Worm (Caenorhabditis elegans): ENCODE results near the gene F49F1.17.

DNA sequence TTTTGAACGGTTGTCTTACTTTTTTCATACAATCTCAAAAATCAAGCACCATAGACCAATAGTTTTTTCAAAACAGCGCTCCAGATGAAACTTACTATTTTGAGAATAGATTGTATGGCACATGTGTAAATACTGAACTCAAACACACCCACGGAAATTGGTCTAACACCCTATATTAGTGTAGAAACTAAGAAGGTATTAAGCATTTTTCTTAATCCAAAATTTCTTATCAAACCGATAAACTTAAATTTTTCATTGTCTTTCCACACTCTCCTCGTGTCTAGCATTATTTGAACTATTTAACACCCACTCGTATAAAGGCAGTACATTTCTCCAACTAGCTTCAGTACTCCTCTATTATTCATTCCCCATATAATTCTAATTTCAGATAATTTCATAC, 14.5 kb upstream of the F49F1.17 start:
- TF ChIP-seq ama-1 (optimal IDR thresholded peaks at IDR 0.05) = no peak
- TF ChIP-seq nhr-43 (tag; optimal IDR thresholded peaks at IDR 0.05; ENCODE audit: poor library complexity, severe bottlenecking) = no peak
- no peak for TF ChIP-seq unc-62 (GFP tag; optimal IDR thresholded peaks at IDR 0.05)
- no peak for TF ChIP-seq R02D3.7 (tag; optimal IDR thresholded peaks at IDR 0.05)
- no peak for TF ChIP-seq ZK546.5 (tag; optimal IDR thresholded peaks at IDR 0.05)
- no peak for TF ChIP-seq unc-39 (tag; optimal IDR thresholded peaks at IDR 0.05)
